Fruit fly (Drosophila melanogaster): ENCODE data around the gene CG13293.

DNA sequence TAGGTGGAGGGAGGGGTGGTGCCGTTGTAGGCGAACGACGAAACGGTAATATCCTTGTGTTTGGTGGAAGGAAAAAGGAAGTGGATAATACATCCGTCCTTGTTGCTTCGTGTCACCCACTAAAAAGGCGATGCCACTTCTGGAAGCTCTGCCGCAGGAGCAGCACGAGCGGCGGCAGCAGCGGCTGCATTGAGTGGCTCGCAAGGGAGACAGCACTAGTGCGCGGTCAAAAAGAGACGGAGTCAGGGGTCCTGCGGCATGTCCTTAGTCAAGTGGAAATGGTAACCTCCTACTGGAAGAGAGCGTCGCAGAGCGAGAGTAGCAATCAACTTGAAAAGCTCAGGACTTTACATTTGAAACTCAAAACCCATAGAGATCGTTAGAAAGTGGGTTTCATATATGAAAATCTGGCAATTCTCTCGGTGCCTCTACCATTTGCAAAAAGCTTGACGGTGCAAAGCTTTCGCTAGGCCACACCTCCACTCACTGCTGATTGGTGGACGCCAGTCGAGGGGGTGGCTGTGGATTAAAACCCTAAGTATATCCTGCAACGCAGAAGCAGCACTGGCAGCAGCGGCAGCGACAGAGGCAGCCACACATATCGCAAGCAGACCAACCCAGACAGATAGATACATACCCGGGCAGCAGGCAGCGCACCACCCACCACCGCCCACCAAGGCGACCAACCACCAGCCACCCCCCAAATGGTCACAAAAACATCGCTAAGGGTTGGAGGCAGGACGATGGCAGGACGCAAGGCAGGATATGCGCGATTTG, 28.2 kb downstream of the CG13293 start:
- no peak for TF ChIP-seq Pif1A (GFP tag; optimal IDR thresholded peaks at IDR 0.05)
- TF ChIP-seq rn (GFP tag; IDR thresholded peaks at IDR 0.05): no peak
- TF ChIP-seq CG34367 (tag; optimal IDR thresholded peaks at IDR 0.05): no peak
- TF ChIP-seq CG32121 (GFP tag; IDR thresholded peaks at IDR 0.05): no peak
- no peak for TF ChIP-seq CG10348 (GFP tag; IDR thresholded peaks at IDR 0.05)
- TF ChIP-seq CG13204 (GFP tag; optimal IDR thresholded peaks at IDR 0.05): no peak
- no peak for TF ChIP-seq CG12605 (GFP tag; IDR thresholded peaks at IDR 0.05)
- TF ChIP-seq CG4496 (GFP tag; IDR thresholded peaks at IDR 0.05): no peak
- TF ChIP-seq Snoo (tag; optimal IDR thresholded peaks at IDR 0.05): no peak
- no peak for TF ChIP-seq CG8301 (tag; optimal IDR thresholded peaks at IDR 0.05)
